Fruit fly (Drosophila melanogaster): ENCODE data around the gene RpL7-like.

The RpL7-like gene

DNA sequence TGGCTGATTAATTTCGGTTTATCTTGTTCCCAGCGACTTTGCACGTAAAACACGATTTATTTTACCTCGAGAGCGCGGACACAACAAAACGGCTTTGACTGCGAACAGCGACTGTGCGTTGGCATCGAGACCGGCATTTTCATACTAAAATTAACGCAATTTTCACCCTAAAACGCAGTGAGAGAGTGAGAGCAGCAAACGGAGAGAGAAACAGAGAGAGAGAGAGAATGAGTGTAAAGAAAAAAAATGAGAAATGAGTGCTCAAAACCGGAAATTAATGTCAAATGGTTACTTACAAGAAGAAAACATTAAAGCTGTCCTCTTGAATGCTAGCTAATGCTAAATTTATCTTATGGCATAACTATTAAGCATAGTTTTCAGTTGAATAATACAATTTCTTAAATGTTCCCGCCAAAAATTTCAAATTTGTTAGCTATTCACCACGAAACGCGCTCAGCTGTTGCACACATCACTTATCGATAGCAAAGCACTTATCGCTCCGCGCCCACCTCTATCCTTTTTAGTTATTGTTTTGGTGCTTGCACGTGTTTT is at the start of gene RpL7-like, which contains the start of the genes JhI-21 and CG34164:
Gene RpL7-like, plus strand, starts transcription at position 490 of the 552 bp plus-strand sequence.
Gene JhI-21, minus strand, starts transcription at position 206 of the 552 bp plus-strand sequence.
Gene CG34164, plus strand, starts transcription at position 512 of the 552 bp plus-strand sequence.
- no peak for TF ChIP-seq emc (GFP tag; optimal IDR thresholded peaks at IDR 0.05)
- no peak for TF ChIP-seq ase (GFP tag; IDR thresholded peaks at IDR 0.05)
- no peak for TF ChIP-seq h (optimal IDR thresholded peaks at IDR 0.05)
- 0 out of 3 replicates have a peak, but pooled peaks have one; percentile 20 for TF ChIP-seq vnd (GFP tag; IDR thresholded peaks at IDR 0.05; ENCODE audit: partially characterized antibody)
- TF ChIP-seq CG6654 (GFP tag; optimal IDR thresholded peaks at IDR 0.05) = no peak
- TF ChIP-seq CG11723 (GFP tag; optimal IDR thresholded peaks at IDR 0.05) = no peak
- TF ChIP-seq CG8944 (GFP tag; optimal IDR thresholded peaks at IDR 0.05) = no peak
- TF ChIP-seq CG12219 (GFP tag; optimal IDR thresholded peaks at IDR 0.05) = no peak
- TF ChIP-seq CHES-1-like (GFP tag; optimal IDR thresholded peaks at IDR 0.05) = no peak
- TF ChIP-seq Max (GFP tag; optimal IDR thresholded peaks at IDR 0.05) = peak; percentile 82
- no peak for TF ChIP-seq CG12104 (GFP tag; optimal IDR thresholded peaks at IDR 0.05)
- no peak for TF ChIP-seq CG4404 (GFP tag; IDR thresholded peaks at IDR 0.05)
- TF ChIP-seq CG31365 (tag; optimal IDR thresholded peaks at IDR 0.05) = no peak
- TF ChIP-seq zf30C (GFP tag; optimal IDR thresholded peaks at IDR 0.05) = no peak
- no peak for TF ChIP-seq Sox102F (GFP tag; optimal IDR thresholded peaks at IDR 0.05)
- no peak for TF ChIP-seq CG10565 (GFP tag; optimal IDR thresholded peaks at IDR 0.05)
- TF ChIP-seq CG15073 (GFP tag; optimal IDR thresholded peaks at IDR 0.05) = peak; percentile 12
- peak; percentile 43; the same call in 1 of the 2 replicates for TF ChIP-seq sna (GFP tag; IDR thresholded peaks at IDR 0.05; ENCODE audit: partially characterized antibody)
- no peak for TF ChIP-seq gcm2 (GFP tag; optimal IDR thresholded peaks at IDR 0.05)
- no peak for TF ChIP-seq CG31224 (GFP tag; IDR thresholded peaks at IDR 0.05)
- no peak for TF ChIP-seq CG8765 (GFP tag; IDR thresholded peaks at IDR 0.05)
- no peak for TF ChIP-seq sr (GFP tag; IDR thresholded peaks at IDR 0.05)
- no peak for TF ChIP-seq Nf-YB (GFP tag; optimal IDR thresholded peaks at IDR 0.05)
- TF ChIP-seq ab (GFP tag; optimal IDR thresholded peaks at IDR 0.05) = no peak
- no peak for TF ChIP-seq gsb-n (tag; optimal IDR thresholded peaks at IDR 0.05)
- no peak for TF ChIP-seq Atf6 (GFP tag; IDR thresholded peaks at IDR 0.05)
- TF ChIP-seq CG16863 (GFP tag; optimal IDR thresholded peaks at IDR 0.05) = no peak
- no peak for TF ChIP-seq CG13123 (GFP tag; optimal IDR thresholded peaks at IDR 0.05)
- no peak for TF ChIP-seq vfl (GFP tag; optimal IDR thresholded peaks at IDR 0.05)
- no peak for TF ChIP-seq Ada2b (GFP tag; IDR thresholded peaks at IDR 0.05)
- peak; percentile 35 for TF ChIP-seq CG8924 (tag; optimal IDR thresholded peaks at IDR 0.05)
- TF ChIP-seq Kr (GFP tag; optimal IDR thresholded peaks at IDR 0.05) = no peak
- no peak for TF ChIP-seq kah (GFP tag; optimal IDR thresholded peaks at IDR 0.05)
- no peak for TF ChIP-seq Xrp1 (GFP tag; IDR thresholded peaks at IDR 0.05)
- TF ChIP-seq NFAT (GFP tag; IDR thresholded peaks at IDR 0.05) = no peak
- no peak for TF ChIP-seq Myb (GFP tag; optimal IDR thresholded peaks at IDR 0.05)
- no peak for TF ChIP-seq CG30431 (GFP tag; optimal IDR thresholded peaks at IDR 0.05)
- TF ChIP-seq CG14860 (GFP tag; IDR thresholded peaks at IDR 0.05; ENCODE audit: partially characterized antibody) = no peak
- no peak for TF ChIP-seq CG32772 (GFP tag; IDR thresholded peaks at IDR 0.05)
- TF ChIP-seq tna (GFP tag; IDR thresholded peaks at IDR 0.05; ENCODE audit: partially characterized antibody) = peak; percentile 17; the same call in 1 of the 2 replicates
- no peak for TF ChIP-seq Rfx (GFP tag; IDR thresholded peaks at IDR 0.05)
- no peak for TF ChIP-seq Dek (tag; optimal IDR thresholded peaks at IDR 0.05)
- no peak for TF ChIP-seq CG1529 (GFP tag; optimal IDR thresholded peaks at IDR 0.05)
- no peak for TF ChIP-seq Mrtf (GFP tag; IDR thresholded peaks at IDR 0.05)
- no peak for TF ChIP-seq Gug (GFP tag; IDR thresholded peaks at IDR 0.05)
- TF ChIP-seq CG4707 (GFP tag; optimal IDR thresholded peaks at IDR 0.05) = no peak
- no peak for TF ChIP-seq ind (GFP tag; optimal IDR thresholded peaks at IDR 0.05)
- no peak for TF ChIP-seq CG1792 (GFP tag; optimal IDR thresholded peaks at IDR 0.05)
- TF ChIP-seq CG16779 (GFP tag; IDR thresholded peaks at IDR 0.05) = no peak
- TF ChIP-seq Dll (GFP tag; IDR thresholded peaks at IDR 0.05; ENCODE audit: partially characterized antibody) = peak; percentile 76; the same call in 3 of the 4 replicates
- TF ChIP-seq CG12236 (GFP tag; optimal IDR thresholded peaks at IDR 0.05) = no peak
- no peak for TF ChIP-seq CG7745 (tag; optimal IDR thresholded peaks at IDR 0.05)

Measured in whole organism, embryonic.